Worm (Caenorhabditis elegans): Measurements from ENCODE around the gene flp-34.

DNA sequence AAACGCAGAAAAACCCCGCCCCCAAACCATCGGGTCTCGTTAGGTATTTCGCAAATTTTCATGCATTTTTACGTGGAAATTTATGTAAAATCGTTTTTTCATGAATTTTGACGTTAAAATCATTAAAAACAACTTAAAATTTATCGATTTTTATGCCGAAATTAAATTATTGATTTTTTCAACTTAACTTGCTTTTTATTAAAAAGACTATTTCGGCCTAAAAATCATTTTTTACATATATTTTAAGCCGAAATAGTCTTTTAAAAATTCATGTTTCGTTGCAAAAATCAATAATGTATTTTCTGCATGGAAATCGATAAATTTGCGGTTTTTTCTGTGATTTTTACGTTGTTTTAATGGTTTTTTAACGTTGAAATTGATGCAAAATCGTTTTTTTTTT lies 37.6 kb downstream of the flp-34 start:
- TF ChIP-seq ceh-19 (GFP tag; optimal IDR thresholded peaks at IDR 0.05) (no peak), ahr-1 (tag; optimal IDR thresholded peaks at IDR 0.05) (no peak)

Measured in whole organism, late embryonic.